Worm (Caenorhabditis elegans) whole organism, young adult: ENCODE data around the gene Y42H9AR.5.

Experiments used
- B0336.3 ChIP-seq: fragments of 200-800 bp; sonication (Bioruptor generic); IDR thresholded peaks from 2 replicates; pipeline ENCODE4 v1.3.6; 2022; ENCODE audit warnings: missing genetic modification characterization, missing compliant biosample characterization
- D2030.7 ChIP-seq: fragments of 200-800 bp; sonication (Bioruptor generic); IDR thresholded peaks from 2 replicates; pipeline ENCODE4 v1.3.6; 2022; ENCODE audit warnings: missing genetic modification reagents, missing genetic modification characterization, missing compliant biosample characterization
- F33H1.4 ChIP-seq: fragments of 200-800 bp; sonication (Bioruptor generic); IDR thresholded peaks from 2 replicates; pipeline ENCODE4 v1.3.6; 2022; ENCODE audit warnings: missing genetic modification reagents, missing genetic modification characterization, missing compliant biosample characterization
- F37B4.10 ChIP-seq: fragments of 200-800 bp; sonication (Bioruptor generic); IDR thresholded peaks from 2 replicates; pipeline ENCODE4 v1.3.6; 2022; ENCODE audit warnings: missing genetic modification characterization, missing compliant biosample characterization
- F49E8.2 ChIP-seq: sonication (generic microtip); optimal IDR thresholded peaks from 3 replicates; lab custom pipeline; 2017; ENCODE audit warnings: missing genetic modification characterization, mild to moderate bottlenecking, missing compliant biosample characterization, antibody characterized with exemption, moderate library complexity; ENCODE audit not compliant: insufficient read depth
- K12H6.12 ChIP-seq: fragments of 200-800 bp; sonication (Bioruptor generic); optimal IDR thresholded peaks from 2 replicates; lab custom pipeline; 2018; ENCODE audit warnings: mild to moderate bottlenecking, missing genetic modification characterization, missing compliant biosample characterization
- Y56A3A.18 ChIP-seq: fragments of 200-800 bp; sonication (Bioruptor generic); IDR thresholded peaks from 2 replicates; pipeline ENCODE4 v1.3.6; 2022; ENCODE audit warnings: missing genetic modification reagents, missing genetic modification characterization, missing compliant biosample characterization
- attf-3 ChIP-seq: fragments of 200-800 bp; sonication (Bioruptor generic); conservative IDR thresholded peaks from 2 replicates; pipeline ENCODE4 v1.3.6; 2022; ENCODE audit warnings: missing genetic modification reagents, missing genetic modification characterization, missing compliant biosample characterization
- ccch-3 ChIP-seq: fragments of 200-800 bp; sonication (Bioruptor generic); optimal IDR thresholded peaks from 2 replicates; lab custom pipeline; 2018; ENCODE audit warnings: mild to moderate bottlenecking, missing genetic modification characterization, missing compliant biosample characterization
- ceh-100 ChIP-seq: fragments of 200-800 bp; sonication (Bioruptor generic); IDR thresholded peaks from 2 replicates; pipeline ENCODE4 v1.3.6; 2022; ENCODE audit warnings: missing genetic modification reagents, missing genetic modification characterization, missing compliant biosample characterization
- ceh-91 ChIP-seq: fragments of 200-800 bp; sonication (Bioruptor generic); IDR thresholded peaks from 2 replicates; pipeline ENCODE4 v1.3.6; 2022; ENCODE audit warnings: missing genetic modification reagents, missing genetic modification characterization, missing compliant biosample characterization
- die-1 ChIP-seq: sonication (generic microtip); optimal IDR thresholded peaks from 2 replicates; lab custom pipeline; 2016; ENCODE audit warnings: missing genotype, mild to moderate bottlenecking, missing genetic modification characterization, missing compliant biosample characterization
- dox-1 ChIP-seq: fragments of 200-800 bp; sonication (Bioruptor generic); IDR thresholded peaks from 2 replicates; pipeline ENCODE4 v1.3.6; 2022; ENCODE audit warnings: missing genetic modification reagents, missing genetic modification characterization, missing compliant biosample characterization
- dpff-1 ChIP-seq: sonication (generic microtip); optimal IDR thresholded peaks from 2 replicates; lab custom pipeline; 2017; ENCODE audit warnings: mild to moderate bottlenecking, missing genetic modification characterization, missing compliant biosample characterization
- egl-18 ChIP-seq: fragments of 200-800 bp; sonication (Bioruptor generic); IDR thresholded peaks from 2 replicates; pipeline ENCODE4 v1.3.6; 2022; ENCODE audit warnings: missing genetic modification reagents, missing genetic modification characterization, missing compliant biosample characterization
- egrh-3 ChIP-seq: fragments of 200-800 bp; sonication (Bioruptor generic); IDR thresholded peaks from 2 replicates; pipeline ENCODE4 v1.3.6; 2022; ENCODE audit warnings: missing genetic modification reagents, missing genetic modification characterization, missing compliant biosample characterization
- ekl-4 ChIP-seq: fragments of 200-800 bp; sonication (Bioruptor generic); IDR thresholded peaks from 2 replicates; pipeline ENCODE4 v1.3.6; 2022; ENCODE audit warnings: missing genetic modification reagents, missing genetic modification characterization, missing compliant biosample characterization
- ets-4 ChIP-seq: fragments of 200-800 bp; sonication (Bioruptor generic); optimal IDR thresholded peaks from 2 replicates; lab custom pipeline; 2018; ENCODE audit warnings: mild to moderate bottlenecking, missing genetic modification characterization, missing compliant biosample characterization
- gei-17 ChIP-seq: fragments of 200-800 bp; sonication (Bioruptor generic); optimal IDR thresholded peaks from 2 replicates; lab custom pipeline; 2018; ENCODE audit warnings: mild to moderate bottlenecking, missing genetic modification characterization, missing compliant biosample characterization
- hmg-1.2 ChIP-seq: fragments of 200-800 bp; sonication (Bioruptor generic); IDR thresholded peaks from 2 replicates; pipeline ENCODE4 v1.3.6; 2022; ENCODE audit warnings: missing genetic modification reagents, missing genetic modification characterization, missing compliant biosample characterization
- let-526 ChIP-seq: fragments of 200-800 bp; sonication (Bioruptor generic); IDR thresholded peaks from 2 replicates; pipeline ENCODE4 v1.3.6; 2022; ENCODE audit warnings: missing genetic modification reagents, missing genetic modification characterization, missing compliant biosample characterization
- let-607 ChIP-seq, 2 experiments: fragments of 200-800 bp in 1 of 2; sonication (Bioruptor generic) in 1 of 2; sonication (generic microtip) in 1 of 2; optimal IDR thresholded peaks; 2 replicates each; lab custom pipeline; 2016 to 2018; ENCODE audit warnings: mild to moderate bottlenecking in 2 of 2, missing compliant biosample characterization in 2 of 2, missing genetic modification characterization in 2 of 2, moderate library complexity in 2 of 2, missing genotype in 1 of 2
- lin-40 ChIP-seq: sonication (generic microtip); optimal IDR thresholded peaks from 2 replicates; lab custom pipeline; 2016; ENCODE audit warnings: missing genetic modification characterization, mild to moderate bottlenecking, missing compliant biosample characterization, missing genotype, missing genetic modification reagents
- lsl-1 ChIP-seq: fragments of 200-800 bp; sonication (Bioruptor generic); optimal IDR thresholded peaks from 2 replicates; lab custom pipeline; 2018; ENCODE audit warnings: mild to moderate bottlenecking, missing genetic modification characterization, moderate library complexity, missing compliant biosample characterization
- madf-10 ChIP-seq: sonication (generic microtip); optimal IDR thresholded peaks from 2 replicates; lab custom pipeline; 2016; ENCODE audit warnings: mild to moderate bottlenecking, missing genetic modification characterization, missing compliant biosample characterization
- madf-6 ChIP-seq: fragments of 200-800 bp; sonication (Bioruptor generic); IDR thresholded peaks from 2 replicates; pipeline ENCODE4 v1.3.6; 2022; ENCODE audit warnings: missing genetic modification reagents, missing genetic modification characterization, missing compliant biosample characterization
- mcd-1 ChIP-seq: fragments of 200-800 bp; sonication (Bioruptor generic); IDR thresholded peaks from 2 replicates; pipeline ENCODE4 v1.3.6; 2022; ENCODE audit warnings: missing genetic modification reagents, missing genetic modification characterization, missing compliant biosample characterization
- nfya-1 ChIP-seq: sonication (generic microtip); optimal IDR thresholded peaks from 2 replicates; lab custom pipeline; 2017; ENCODE audit warnings: antibody characterized with exemption, missing compliant biosample characterization, missing genetic modification characterization, borderline replicate concordance; ENCODE audit not compliant: insufficient read depth
- nhr-120 ChIP-seq: fragments of 200-800 bp; sonication (Bioruptor generic); IDR thresholded peaks from 2 replicates; pipeline ENCODE4 v1.3.6; 2022; ENCODE audit warnings: missing genetic modification characterization, missing compliant biosample characterization
- nhr-179 ChIP-seq: sonication (generic microtip); optimal IDR thresholded peaks from 2 replicates; lab custom pipeline; 2016; ENCODE audit warnings: mild to moderate bottlenecking, missing genetic modification characterization, missing compliant biosample characterization
- pbrm-1 ChIP-seq: fragments of 200-800 bp; sonication (Bioruptor generic); IDR thresholded peaks from 2 replicates; pipeline ENCODE4 v1.3.6; 2022; ENCODE audit warnings: missing genetic modification reagents, missing genetic modification characterization, missing compliant biosample characterization
- snpc-1.1 ChIP-seq: sonication (generic microtip); optimal IDR thresholded peaks from 2 replicates; lab custom pipeline; 2017; ENCODE audit warnings: missing genetic modification characterization, mild to moderate bottlenecking, missing compliant biosample characterization, antibody characterized with exemption, moderate library complexity, missing genotype, missing genetic modification reagents; ENCODE audit not compliant: insufficient read depth
- snpc-4 ChIP-seq, 5 experiments: fragments of 150-350 bp in 1 of 5; sonication (generic microtip) in 4 of 5; optimal IDR thresholded peaks; 2 replicates each; lab custom pipeline; 2014 to 2018; ENCODE audit warnings: missing genetic modification characterization in 5 of 5, missing biosample characterization in 3 of 5, antibody characterized with exemption in 2 of 5, mild to moderate bottlenecking in 2 of 5, missing compliant biosample characterization in 2 of 5, missing genotype in 2 of 5, moderate library complexity in 2 of 5, missing genetic modification reagents in 1 of 5
- somi-1 ChIP-seq: fragments of 200-800 bp; sonication (Bioruptor generic); optimal IDR thresholded peaks from 2 replicates; lab custom pipeline; 2018; ENCODE audit warnings: mild to moderate bottlenecking, missing genetic modification characterization, missing compliant biosample characterization
- tbx-9 ChIP-seq: sonication (generic microtip); optimal IDR thresholded peaks from 2 replicates; lab custom pipeline; 2016; ENCODE audit warnings: borderline replicate concordance, missing genetic modification characterization, inconsistent platforms, missing compliant biosample characterization
- xnd-1 ChIP-seq: sonication (generic microtip); optimal IDR thresholded peaks from 2 replicates; lab custom pipeline; 2016; ENCODE audit warnings: missing genotype, missing genetic modification reagents, missing genetic modification characterization, missing compliant biosample characterization
- zfh-2 ChIP-seq: fragments of 200-800 bp; sonication (Bioruptor generic); conservative IDR thresholded peaks from 2 replicates; pipeline ENCODE4 v1.3.6; 2022; ENCODE audit warnings: missing genetic modification reagents, missing genetic modification characterization, missing compliant biosample characterization
- ztf-28 ChIP-seq: fragments of 200-800 bp; sonication (Bioruptor generic); IDR thresholded peaks from 2 replicates; pipeline ENCODE4 v1.3.6; 2022; ENCODE audit warnings: missing genetic modification reagents, missing genetic modification characterization, missing compliant biosample characterization
- ztf-3 ChIP-seq: fragments of 200-800 bp; sonication (Bioruptor generic); optimal IDR thresholded peaks from 2 replicates; lab custom pipeline; 2018; ENCODE audit warnings: mild to moderate bottlenecking, missing genetic modification characterization, missing compliant biosample characterization
- ztf-6 ChIP-seq: fragments of 200-800 bp; sonication (Bioruptor generic); IDR thresholded peaks from 2 replicates; pipeline ENCODE4 v1.3.6; 2022; ENCODE audit warnings: missing genetic modification reagents, missing genetic modification characterization, missing compliant biosample characterization

Y42H9AR.5 gene

ce11 chrIV:8073660-8074059, 28.7 kb upstream of the Y42H9AR.5 start:
- peak; percentile 35 for TF ChIP-seq egrh-3
- peak; percentile 69; the same call in 1 of the 2 replicates for TF ChIP-seq dox-1 (GFP tag; lab: Robert Waterston, UW)
- peak; percentile 26; the same call in 1 of the 2 replicates for TF ChIP-seq mcd-1
- TF ChIP-seq pbrm-1 (GFP tag; lab: Robert Waterston, UW) = 0 out of 2 replicates have a peak, but pooled peaks have one; percentile 53
- 0 out of 2 replicates have a peak, but pooled peaks have one; percentile 38 for TF ChIP-seq ceh-91 (GFP tag; lab: Robert Waterston, UW)
- peak; percentile 78 for TF ChIP-seq F33H1.4 (GFP tag; lab: Robert Waterston, UW)
- TF ChIP-seq F37B4.10 = 0 out of 2 replicates have a peak, but pooled peaks have one; percentile 34
- TF ChIP-seq D2030.7 (GFP tag; lab: Robert Waterston, UW) = peak; percentile 12; the same call in 1 of the 2 replicates

- TF ChIP-seq snpc-4 (GFP tag; optimal IDR thresholded peaks at IDR 0.05; lab: Kevin White, UChicago) = no peak
- TF ChIP-seq snpc-4 (tag; optimal IDR thresholded peaks at IDR 0.05; lab: Kevin White, UChicago) = peak in 3 of 4 experiments; percentile 26 to 54 (median 52)
- TF ChIP-seq xnd-1 (tag; lab: Kevin White, UChicago) = no peak
- peak; percentile 51 for TF ChIP-seq snpc-1.1 (tag; lab: Kevin White, UChicago)
These were observed 26.8 kb upstream of the Y42H9AR.5 start for ce11 chrIV:8075516-8075915.

ce11 chrIV:8076511-8076910, 25.8 kb upstream of the Y42H9AR.5 start:
- no peak for TF ChIP-seq die-1 (tag; lab: Kevin White, UChicago)
- TF ChIP-seq hmg-1.2 (GFP tag; lab: Robert Waterston, UW) = no peak
- no peak for TF ChIP-seq Y56A3A.18 (GFP tag; lab: Robert Waterston, UW)
- TF ChIP-seq ceh-100 (GFP tag; lab: Robert Waterston, UW) = no peak
- no peak for TF ChIP-seq ztf-28 (GFP tag; lab: Robert Waterston, UW)
- no peak for TF ChIP-seq lin-40
- no peak for TF ChIP-seq ets-4 (GFP tag; lab: Kevin White, UChicago)
- no peak for TF ChIP-seq attf-3 (GFP tag; lab: Robert Waterston, UW)
- TF ChIP-seq K12H6.12 (tag; lab: Kevin White, UChicago) = no peak
- no peak for TF ChIP-seq lsl-1
- no peak for TF ChIP-seq let-526 (GFP tag; lab: Robert Waterston, UW)
- TF ChIP-seq gei-17 = no peak

- TF ChIP-seq dpff-1 (no peak), tbx-9 (no peak)
These were observed 22.2 kb upstream of the Y42H9AR.5 start for ce11 chrIV:8080166-8080565.

- TF ChIP-seq ztf-3 (GFP tag; lab: Kevin White, UChicago) = no peak
- TF ChIP-seq zfh-2 (GFP tag; lab: Robert Waterston, UW) = no peak
- TF ChIP-seq snpc-4 (GFP tag; optimal IDR thresholded peaks at IDR 0.05; lab: Kevin White, UChicago) = no peak
- no peak for TF ChIP-seq snpc-4 (tag; optimal IDR thresholded peaks at IDR 0.05; lab: Kevin White, UChicago)
- TF ChIP-seq B0336.3 (GFP tag; lab: Robert Waterston, UW) = no peak
- no peak for TF ChIP-seq nhr-179 (tag; lab: Kevin White, UChicago)
These were observed 21.5 kb upstream of the Y42H9AR.5 start for ce11 chrIV:8080782-8081181.

- no peak for TF ChIP-seq madf-10 (tag; lab: Kevin White, UChicago)
- no peak for TF ChIP-seq F49E8.2 (tag; lab: Kevin White, UChicago)
- TF ChIP-seq let-607 (tag; optimal IDR thresholded peaks at IDR 0.05; lab: Kevin White, UChicago) = no peak
- TF ChIP-seq madf-6 = no peak
- TF ChIP-seq nhr-120 = no peak
- no peak for TF ChIP-seq nfya-1 (tag; lab: Kevin White, UChicago)
- TF ChIP-seq ekl-4 (GFP tag; lab: Robert Waterston, UW) = no peak
- TF ChIP-seq ztf-6 (GFP tag; lab: Robert Waterston, UW) = no peak
- no peak for TF ChIP-seq lsl-1
- no peak for TF ChIP-seq egl-18 (GFP tag; lab: Robert Waterston, UW)
- no peak for TF ChIP-seq somi-1 (GFP tag; lab: Kevin White, UChicago)
- TF ChIP-seq ccch-3 = no peak
These were observed 15.8 kb upstream of the Y42H9AR.5 start, which contains the start of gene nsy-7 for ce11 chrIV:8086552-8086951. nsy-7 (minus strand) TSS chrIV:8086652.
